Fruit fly (Drosophila melanogaster) whole organism, larva: Measurements from ENCODE around the gene CG17145.
A peak's percentile ranks its signal among the peaks of the same experiment; 100 is the strongest.

Experiments used
- noc ChIP-seq: fragments of 200-800 bp; sonication (Bioruptor generic); optimal IDR thresholded peaks from 3 replicates; lab custom pipeline; 2019; ENCODE audit warnings: missing biosample characterization, mild to moderate bottlenecking, missing genetic modification characterization, moderate library complexity

CG17145 gene

dm6 chr3L:20197213-20197612 lies 24.4 kb upstream of the CG17145 start:
- TF ChIP-seq noc, result no peak

- no peak for TF ChIP-seq noc
Observed at dm6 chr3L:20197698-20198097, 23.9 kb upstream of the CG17145 start.

dm6 chr3L:20198138-20198559 lies 23.5 kb upstream of the CG17145 start, which contains the start of gene CG42674:
Gene CG42674, minus strand, starts transcription at chr3L:20198317.
- peak; percentile 33 for TF ChIP-seq noc

dm6 chr3L:20199569-20200247 lies 21.9 kb upstream of the CG17145 start, which contains the start of gene CG42833:
Gene CG42833, plus strand, starts transcription at chr3L:20200093.
- TF ChIP-seq noc, result no peak

dm6 chr3L:20201538-20201937 lies 20.1 kb upstream of the CG17145 start, which contains the start of gene obst-F:
Gene obst-F, minus strand, starts transcription at chr3L:20201638.
- no peak for TF ChIP-seq noc

dm6 chr3L:20203587-20203986 lies 18.0 kb upstream of the CG17145 start, which contains the start of gene CG7298:
Gene CG7298, minus strand, starts transcription at chr3L:20203687.
- no peak for TF ChIP-seq noc

- TF ChIP-seq noc, result no peak
Observed at dm6 chr3L:20205946-20206345, 15.7 kb upstream of the CG17145 start, which contains the start of gene CG7290. Gene CG7290, minus strand, starts transcription at chr3L:20206046.

- peak; percentile 35 for TF ChIP-seq noc
Observed at dm6 chr3L:20206950-20207584, 14.5 kb upstream of the CG17145 start, which contains the start of gene CG6996. Gene CG6996, plus strand, starts transcription at chr3L:20207534.

- peak; percentile 63 for TF ChIP-seq noc
Observed at dm6 chr3L:20209092-20209491, 12.5 kb upstream of the CG17145 start.

- TF ChIP-seq noc, result no peak
Observed at dm6 chr3L:20209896-20210295, 11.7 kb upstream of the CG17145 start.

dm6 chr3L:20212022-20212421 lies 9.6 kb upstream of the CG17145 start, which contains the start of gene CG7017:
Gene CG7017, minus strand, starts transcription at chr3L:20212122.
- TF ChIP-seq noc, result no peak

dm6 chr3L:20220374-20220773 lies 1.2 kb upstream of the CG17145 start, which contains the start of gene CG6933:
Gene CG6933, minus strand, starts transcription at chr3L:20220420.
- TF ChIP-seq noc, result no peak

dm6 chr3L:20220918-20221317 lies 696 bp upstream of the CG17145 start:
- no peak for TF ChIP-seq noc

dm6 chr3L:20222617-20223016 lies 1.0 kb downstream of the CG17145 start:
- TF ChIP-seq noc, result no peak

dm6 chr3L:20223398-20223951 lies 1.9 kb downstream of the CG17145 start, which contains the start of gene CG17147:
Gene CG17147, plus strand, starts transcription at chr3L:20223932.
- peak; percentile 97 for TF ChIP-seq noc

dm6 chr3L:20226153-20226552 lies 4.5 kb downstream of the CG17145 start:
- no peak for TF ChIP-seq noc

dm6 chr3L:20230178-20230775 lies 8.7 kb downstream of the CG17145 start:
- TF ChIP-seq noc, result no peak
